Fruit fly (Drosophila melanogaster): ENCODE measurements around the gene CG32240.
A peak's percentile ranks its signal among the peaks of the same experiment; 100 is the strongest.

The CG32240 gene

DNA sequence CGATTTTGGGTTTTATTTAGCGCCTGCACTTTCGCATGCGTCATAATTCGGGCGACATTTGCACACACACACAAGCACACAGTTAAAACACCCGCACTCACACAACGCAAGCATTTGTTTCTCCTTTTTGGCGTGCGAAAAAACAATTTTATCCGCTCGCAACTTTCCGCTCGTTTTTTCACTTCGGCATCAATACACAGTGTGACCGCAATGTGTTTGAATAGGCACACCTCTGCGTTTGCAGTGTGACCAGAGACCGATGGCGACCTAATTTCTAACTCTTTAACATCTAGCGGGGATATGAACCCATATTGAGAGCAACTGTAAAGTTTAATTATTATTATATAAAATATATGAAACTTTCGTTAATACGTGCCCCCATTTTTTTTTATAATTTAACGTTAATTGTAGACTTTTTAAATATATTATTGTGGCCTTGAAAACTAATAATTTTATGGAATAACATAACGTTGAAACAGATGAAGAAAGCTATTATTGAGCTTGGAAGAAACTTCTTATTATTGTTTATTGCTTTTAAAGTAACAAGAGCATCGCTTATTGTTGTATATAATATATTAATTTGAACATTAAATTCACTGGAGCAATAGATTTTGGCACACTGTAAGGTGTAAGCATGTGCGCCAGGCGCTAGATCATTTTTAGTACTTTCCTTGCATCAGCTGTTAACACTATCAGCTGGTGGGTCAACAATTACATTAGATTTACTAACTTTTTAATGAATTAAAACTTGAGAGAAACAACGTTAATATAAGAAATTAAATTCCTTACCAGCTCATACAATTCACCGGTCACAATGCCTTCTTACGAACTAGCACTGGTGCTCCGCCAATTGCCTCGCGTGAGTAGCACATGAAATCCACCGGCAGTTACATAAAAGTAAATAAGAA is 17.3 kb downstream of the CG32240 start, which contains the start of the genes Cip4 and mRpS6 (continued):
- TF ChIP-seq E2f2 (GFP tag; IDR thresholded peaks at IDR 0.05) (peak; percentile 62; the same call in 1 of the 2 replicates), CG17361 (GFP tag; IDR thresholded peaks at IDR 0.05) (peak; percentile 38; the same call in 1 of the 3 replicates), seq (GFP tag; IDR thresholded peaks at IDR 0.05) (peak; percentile 83), sc (optimal IDR thresholded peaks at IDR 0.05) (no peak), sc (GFP tag; optimal IDR thresholded peaks at IDR 0.05) (peak; percentile 69), MESR4 (GFP tag; optimal IDR thresholded peaks at IDR 0.05) (peak; percentile 57), sna (GFP tag; IDR thresholded peaks at IDR 0.05; ENCODE audit: partially characterized antibody) (no peak), pum (GFP tag; optimal IDR thresholded peaks at IDR 0.05) (peak; percentile 43), GATAe (GFP tag; conservative IDR thresholded peaks at IDR 0.05) (no peak), fd96Cb (tag; optimal IDR thresholded peaks at IDR 0.05) (no peak), Bdp1 (GFP tag; optimal IDR thresholded peaks at IDR 0.05) (peak; percentile 38), CG12219 (GFP tag; optimal IDR thresholded peaks at IDR 0.05) (peak; percentile 50), CG11247 (GFP tag; IDR thresholded peaks at IDR 0.05) (peak; percentile 83), Camta (GFP tag; optimal IDR thresholded peaks at IDR 0.05) (no peak), CG9876 (GFP tag; optimal IDR thresholded peaks at IDR 0.05) (no peak), CG6272 (GFP tag; IDR thresholded peaks at IDR 0.05) (no peak), row (GFP tag; IDR thresholded peaks at IDR 0.05) (peak; percentile 89), CG9727 (GFP tag; optimal IDR thresholded peaks at IDR 0.05) (peak; percentile 87), maf-S (GFP tag; optimal IDR thresholded peaks at IDR 0.05) (no peak), CG11456 (GFP tag; IDR thresholded peaks at IDR 0.05) (peak; percentile 85), NfI (GFP tag; optimal IDR thresholded peaks at IDR 0.05) (peak; percentile 85), cas (GFP tag; IDR thresholded peaks at IDR 0.05) (peak; percentile 64; the same call in 1 of the 2 replicates), CG30431 (GFP tag; optimal IDR thresholded peaks at IDR 0.05) (peak; percentile 62), nmo (GFP tag; optimal IDR thresholded peaks at IDR 0.05) (peak; percentile 91), pros (GFP tag; optimal IDR thresholded peaks at IDR 0.05) (no peak), stwl (tag; optimal IDR thresholded peaks at IDR 0.05) (peak; percentile 39), Neu2 (GFP tag; optimal IDR thresholded peaks at IDR 0.05; ENCODE audit: borderline replicate concordance) (no peak), sens-2 (GFP tag; IDR thresholded peaks at IDR 0.05) (peak; percentile 84), E2f1 (GFP tag; IDR thresholded peaks at IDR 0.05) (peak; percentile 84), CG7786 (GFP tag; optimal IDR thresholded peaks at IDR 0.05) (no peak), CG11093 (GFP tag; IDR thresholded peaks at IDR 0.05) (no peak), disco-r (GFP tag; optimal IDR thresholded peaks at IDR 0.05) (no peak), CG6791 (GFP tag; IDR thresholded peaks at IDR 0.05; ENCODE audit: partially characterized antibody) (peak; percentile 46; the same call in 2 of the 3 replicates), ssp (GFP tag; IDR thresholded peaks at IDR 0.05) (peak; percentile 57), cad (GFP tag; optimal IDR thresholded peaks at IDR 0.05) (no peak), emc (GFP tag; optimal IDR thresholded peaks at IDR 0.05) (no peak), CG3407 (GFP tag; optimal IDR thresholded peaks at IDR 0.05) (peak; percentile 51), CG14050 (GFP tag; IDR thresholded peaks at IDR 0.05) (peak; percentile 86), cg (GFP tag; optimal IDR thresholded peaks at IDR 0.05) (peak; percentile 69), CG8281 (tag; optimal IDR thresholded peaks at IDR 0.05) (peak; percentile 52), dmrt11E (tag; optimal IDR thresholded peaks at IDR 0.05) (peak; percentile 75), MBD-R2 (GFP tag; IDR thresholded peaks at IDR 0.05) (peak; percentile 79), Rx (GFP tag; IDR thresholded peaks at IDR 0.05) (peak; percentile 64), pan (optimal IDR thresholded peaks at IDR 0.05) (no peak), pan (GFP tag; optimal IDR thresholded peaks at IDR 0.05 in 1 of 2, IDR thresholded peaks at IDR 0.05 in 1 of 2) (peak in 1 of 2 experiments; percentile 77), CG10321 (GFP tag; IDR thresholded peaks at IDR 0.05) (no peak), CG18599 (GFP tag; optimal IDR thresholded peaks at IDR 0.05) (peak; percentile 37), Bteb2 (GFP tag; optimal IDR thresholded peaks at IDR 0.05) (peak; percentile 56), CG30403 (GFP tag; optimal IDR thresholded peaks at IDR 0.05) (peak; percentile 88), pb (GFP tag; optimal IDR thresholded peaks at IDR 0.05) (no peak)

Data from whole organism, embryonic.